Fruit fly (Drosophila melanogaster) whole organism, prepupa: ENCODE measurements around the gene CG8188.

ENCODE experiments used
- CG3032 ChIP-seq: fragments of 200-800 bp; optimal IDR thresholded peaks from 2 replicates; lab custom pipeline; 2019; ENCODE audit warnings: missing biosample characterization, mild to moderate bottlenecking, missing genetic modification characterization, moderate library complexity
- CG34406 ChIP-seq: fragments of 200-800 bp; sonication (Bioruptor generic); optimal IDR thresholded peaks from 3 replicates; lab custom pipeline; 2016; ENCODE audit warnings: missing biosample characterization, missing genetic modification characterization
- CG4318 ChIP-seq: fragments of 200-800 bp; sonication (Bioruptor generic); optimal IDR thresholded peaks from 3 replicates; lab custom pipeline; 2017; ENCODE audit warnings: missing biosample characterization, mild to moderate bottlenecking, missing genetic modification characterization
- CG6163 ChIP-seq: fragments of 200-800 bp; sonication (Bioruptor generic); IDR thresholded peaks from 3 replicates; pipeline ENCODE4 v1.3.6; 2022; ENCODE audit warnings: missing biosample characterization, missing genetic modification characterization
- CG6276 ChIP-seq: fragments of 200-800 bp; sonication (Bioruptor generic); optimal IDR thresholded peaks from 2 replicates; lab custom pipeline; 2017; ENCODE audit warnings: missing biosample characterization, mild to moderate bottlenecking, missing genetic modification characterization
- Eip75B ChIP-seq: fragments of 200-800 bp; sonication (Bioruptor generic); optimal IDR thresholded peaks from 3 replicates; lab custom pipeline; 2016; ENCODE audit warnings: missing biosample characterization, missing genetic modification characterization
- Sox14 ChIP-seq: fragments of 200-800 bp; sonication (Bioruptor generic); optimal IDR thresholded peaks from 3 replicates; lab custom pipeline; 2016; ENCODE audit warnings: missing biosample characterization, missing genetic modification characterization
- acj6 ChIP-seq: fragments of 200-800 bp; sonication (Bioruptor generic); optimal IDR thresholded peaks from 3 replicates; lab custom pipeline; 2016; ENCODE audit warnings: missing biosample characterization, missing genetic modification characterization
- fd59A ChIP-seq: fragments of 200-800 bp; sonication (Bioruptor generic); optimal IDR thresholded peaks from 2 replicates; lab custom pipeline; 2017; ENCODE audit warnings: missing biosample characterization, mild to moderate bottlenecking, missing genetic modification characterization, missing genetic modification reagents
- fd85E ChIP-seq: fragments of 200-800 bp; sonication (Bioruptor generic); optimal IDR thresholded peaks from 3 replicates; lab custom pipeline; 2016; ENCODE audit warnings: missing biosample characterization, missing genetic modification characterization
- net ChIP-seq: fragments of 200-800 bp; sonication (Bioruptor generic); optimal IDR thresholded peaks from 3 replicates; lab custom pipeline; 2016; ENCODE audit warnings: missing biosample characterization, missing genetic modification characterization
- pdm3 ChIP-seq: fragments of 200-800 bp; sonication (Bioruptor generic); optimal IDR thresholded peaks from 3 replicates; lab custom pipeline; 2016; ENCODE audit warnings: missing biosample characterization, missing genetic modification characterization
- salr ChIP-seq, 2 experiments: fragments of 200-800 bp; sonication (Bioruptor generic); optimal IDR thresholded peaks; 3 replicates each; lab custom pipeline; 2016 to 2018; ENCODE audit warnings: missing biosample characterization in 2 of 2, missing genetic modification characterization in 2 of 2, mild to moderate bottlenecking in 1 of 2
- svp ChIP-seq: fragments of 200-800 bp; sonication (Bioruptor generic); peaks from one replicate; lab custom pipeline; 2016; ENCODE audit warnings: missing biosample characterization, missing genetic modification characterization

- TF ChIP-seq fd59A: no peak
- TF ChIP-seq CG34406: peak; percentile 24
- TF ChIP-seq CG3032 (tag; lab: Kevin White, UChicago): peak; percentile 32
- TF ChIP-seq CG6163: peak; percentile 68; the same call in 2 of the 3 replicates
- TF ChIP-seq salr (GFP tag; optimal IDR thresholded peaks at IDR 0.05; lab: Kevin White, UChicago): no peak
- TF ChIP-seq fd85E (GFP tag; lab: Kevin White, UChicago): no peak
- peak; percentile 49 for TF ChIP-seq svp
- TF ChIP-seq pdm3 (GFP tag; lab: Kevin White, UChicago): peak; percentile 8
- peak; percentile 24 for TF ChIP-seq net (GFP tag; lab: Kevin White, UChicago)
- TF ChIP-seq Sox14 (GFP tag; lab: Kevin White, UChicago): peak; percentile 50
- TF ChIP-seq acj6 (GFP tag; lab: Kevin White, UChicago): peak; percentile 33
- peak; percentile 7 for TF ChIP-seq CG4318 (GFP tag; lab: Kevin White, UChicago)
- peak; percentile 37 for TF ChIP-seq CG6276 (GFP tag; lab: Kevin White, UChicago)
- peak; percentile 8 for TF ChIP-seq Eip75B (GFP tag; lab: Kevin White, UChicago)
These were observed 35.1 kb upstream of the CG8188 start for dm6 chrX:17737812-17738473.
